Fruit fly (Drosophila melanogaster) whole organism, embryonic: ENCODE data around the gene CG16852.
A peak's percentile ranks its signal among the peaks of the same experiment; 100 is the strongest.

Source experiments
- BtbVII ChIP-seq: fragments of 200-800 bp; sonication (Bioruptor generic); optimal IDR thresholded peaks from 3 replicates; lab custom pipeline; 2017; ENCODE audit warnings: missing biosample characterization, mild to moderate bottlenecking, missing genetic modification characterization
- CG10366 ChIP-seq: fragments of 200-800 bp; sonication (Bioruptor generic); IDR thresholded peaks from 2 replicates; pipeline ENCODE4 v1.3.6; 2022; ENCODE audit warnings: missing biosample characterization, missing genetic modification characterization
- CG13123 ChIP-seq: fragments of 200-800 bp; sonication (Bioruptor generic); optimal IDR thresholded peaks from 2 replicates; lab custom pipeline; 2016; ENCODE audit warnings: missing biosample characterization, missing genetic modification characterization
- CG13894 ChIP-seq: fragments of 200-800 bp; sonication (Bioruptor generic); optimal IDR thresholded peaks from 3 replicates; lab custom pipeline; 2018; ENCODE audit warnings: missing biosample characterization, mild to moderate bottlenecking, missing genetic modification characterization, moderate library complexity
- CG15479 ChIP-seq: fragments of 200-800 bp; sonication (Bioruptor generic); optimal IDR thresholded peaks from 3 replicates; lab custom pipeline; 2019; ENCODE audit warnings: missing biosample characterization, mild to moderate bottlenecking, missing genetic modification characterization, moderate library complexity
- CG15514 ChIP-seq: fragments of 200-800 bp; sonication (Bioruptor generic); optimal IDR thresholded peaks from 3 replicates; lab custom pipeline; 2017; ENCODE audit warnings: missing biosample characterization, missing genetic modification characterization, mild to moderate bottlenecking, moderate library complexity, missing genetic modification reagents
- CG1647 ChIP-seq: fragments of 200-800 bp; sonication (Bioruptor generic); optimal IDR thresholded peaks from 3 replicates; lab custom pipeline; 2016; ENCODE audit warnings: missing biosample characterization, missing genetic modification characterization
- CG32532 ChIP-seq: fragments of 200-800 bp; sonication (Bioruptor generic); IDR thresholded peaks from 2 replicates; pipeline ENCODE4 v1.3.6; 2022; ENCODE audit warnings: missing biosample characterization, missing genetic modification characterization
- CG3407 ChIP-seq: fragments of 200-800 bp; sonication (Bioruptor generic); optimal IDR thresholded peaks from 2 replicates; lab custom pipeline; 2018; ENCODE audit warnings: missing biosample characterization, mild to moderate bottlenecking, missing genetic modification characterization
- CG3726 ChIP-seq: fragments of 200-800 bp; sonication (Bioruptor generic); IDR thresholded peaks from 3 replicates; pipeline ENCODE4, ENCODE4 v1.3.6; 2022; ENCODE audit warnings: missing biosample characterization, missing genetic modification characterization
- CG4617 ChIP-seq: fragments of 200-800 bp; sonication (Bioruptor generic); optimal IDR thresholded peaks from 3 replicates; lab custom pipeline; 2016; ENCODE audit warnings: missing biosample characterization, missing genetic modification characterization, borderline replicate concordance
- CG6272 ChIP-seq: fragments of 200-800 bp; sonication (Bioruptor generic); IDR thresholded peaks from 2 replicates; pipeline ENCODE4 v1.3.6; 2022; ENCODE audit warnings: missing biosample characterization, missing genetic modification characterization
- CG6813 ChIP-seq: fragments of 200-800 bp; sonication (Bioruptor generic); optimal IDR thresholded peaks from 2 replicates; lab custom pipeline; 2017; ENCODE audit warnings: missing biosample characterization, missing genetic modification characterization, mild to moderate bottlenecking, moderate library complexity, missing genetic modification reagents
- CG6854 ChIP-seq: fragments of 200-800 bp; sonication (Bioruptor generic); optimal IDR thresholded peaks from 3 replicates; lab custom pipeline; 2017; ENCODE audit warnings: missing biosample characterization, mild to moderate bottlenecking, missing genetic modification characterization
- CG7372 ChIP-seq: fragments of 200-800 bp; sonication (Bioruptor generic); IDR thresholded peaks from 2 replicates; pipeline ENCODE4 v1.3.6; 2022; ENCODE audit warnings: missing biosample characterization, missing genetic modification characterization
- CG7839 ChIP-seq: fragments of 200-800 bp; sonication (Bioruptor generic); optimal IDR thresholded peaks from 3 replicates; lab custom pipeline; 2018; ENCODE audit warnings: missing biosample characterization, mild to moderate bottlenecking, missing genetic modification characterization, moderate library complexity
- CG7963 ChIP-seq: fragments of 200-800 bp; sonication (Bioruptor generic); IDR thresholded peaks from 3 replicates; pipeline ENCODE4 v1.3.6; 2022; ENCODE audit warnings: missing biosample characterization, missing genetic modification characterization; ENCODE audit not compliant: partially characterized antibody
- CG8290 ChIP-seq, 3 experiments: fragments of 200-800 bp; sonication (Bioruptor generic); optimal IDR thresholded peaks; 2 replicates each; lab custom pipeline; 2016 to 2019; ENCODE audit warnings: missing biosample characterization in 3 of 3, missing genetic modification characterization in 3 of 3, mild to moderate bottlenecking in 2 of 3, moderate library complexity in 1 of 3
- CG9817 ChIP-seq: fragments of 200-800 bp; sonication (Bioruptor generic); optimal IDR thresholded peaks from 2 replicates; lab custom pipeline; 2018; ENCODE audit warnings: missing biosample characterization, mild to moderate bottlenecking, missing genetic modification characterization, moderate library complexity
- Dad ChIP-seq: fragments of 200-800 bp; sonication (Bioruptor generic); optimal IDR thresholded peaks from 3 replicates; lab custom pipeline; 2016; ENCODE audit warnings: missing biosample characterization, missing genetic modification characterization
- Deaf1 ChIP-seq: fragments of 200-800 bp; optimal IDR thresholded peaks from 3 replicates; lab custom pipeline; 2019; ENCODE audit warnings: missing biosample characterization, mild to moderate bottlenecking, missing genetic modification characterization, moderate library complexity
- Drgx ChIP-seq: fragments of 200-800 bp; sonication (Bioruptor generic); IDR thresholded peaks from 2 replicates; pipeline ENCODE4 v1.3.6; 2022; ENCODE audit warnings: missing biosample characterization, missing genetic modification characterization
- Eip74EF ChIP-seq, 2 experiments: fragments of 200-800 bp in 1 of 2; fragments of >200 bp in 1 of 2; sonication (Bioruptor generic) in 1 of 2; optimal IDR thresholded peaks; 2 replicates each; lab custom pipeline; 2017 to 2019; ENCODE audit warnings: missing biosample characterization in 2 of 2, missing genetic modification characterization in 2 of 2, mild to moderate bottlenecking in 1 of 2, moderate library complexity in 1 of 2
- MBD-R2 ChIP-seq: fragments of 200-800 bp; sonication (Bioruptor generic); IDR thresholded peaks from 2 replicates; pipeline ENCODE4 v1.3.6; 2022; ENCODE audit warnings: missing biosample characterization, missing genetic modification characterization
- NC2β ChIP-seq: fragments of 200-800 bp; sonication (Bioruptor generic); optimal IDR thresholded peaks from 2 replicates; lab custom pipeline; 2016; ENCODE audit warnings: missing biosample characterization, missing genetic modification characterization
- Rx ChIP-seq: fragments of 200-800 bp; sonication (Bioruptor generic); IDR thresholded peaks from 2 replicates; pipeline ENCODE4 v1.3.6; 2022; ENCODE audit warnings: missing biosample characterization, missing genetic modification characterization
- Side ChIP-seq: fragments of 200-800 bp; sonication (Bioruptor generic); optimal IDR thresholded peaks from 2 replicates; lab custom pipeline; 2016; ENCODE audit warnings: missing biosample characterization, missing genetic modification characterization
- Sry-β ChIP-seq: fragments of 200-800 bp; sonication (Bioruptor generic); optimal IDR thresholded peaks from 2 replicates; lab custom pipeline; 2018; ENCODE audit warnings: missing biosample characterization, mild to moderate bottlenecking, missing genetic modification characterization, moderate library complexity
- Xbp1 ChIP-seq: fragments of 200-800 bp; sonication (Bioruptor generic); optimal IDR thresholded peaks from 3 replicates; lab custom pipeline; 2016; ENCODE audit warnings: missing biosample characterization, mild to moderate bottlenecking, missing genetic modification characterization
- amos ChIP-seq: fragments of 200-800 bp; sonication (Bioruptor generic); IDR thresholded peaks from 2 replicates; pipeline ENCODE4 v1.3.6; 2022; ENCODE audit warnings: missing biosample characterization, missing genetic modification characterization; ENCODE audit not compliant: partially characterized antibody
- bbx ChIP-seq: fragments of 200-800 bp; sonication (Bioruptor generic); IDR thresholded peaks from 2 replicates; pipeline ENCODE4 v1.3.6; 2022; ENCODE audit warnings: missing biosample characterization, missing genetic modification characterization; ENCODE audit not compliant: partially characterized antibody
- ewg ChIP-seq: fragments of 200-800 bp; sonication (Bioruptor generic); optimal IDR thresholded peaks from 3 replicates; lab custom pipeline; 2017; ENCODE audit warnings: mild to moderate bottlenecking, missing biosample characterization, missing genetic modification reagents, missing genetic modification characterization
- fd64A ChIP-seq: fragments of 200-800 bp; sonication (Bioruptor generic); optimal IDR thresholded peaks from 3 replicates; lab custom pipeline; 2018; ENCODE audit warnings: missing biosample characterization, mild to moderate bottlenecking, missing genetic modification characterization
- gcm2 ChIP-seq: fragments of 200-800 bp; sonication (Bioruptor generic); optimal IDR thresholded peaks from 2 replicates; lab custom pipeline; 2016; ENCODE audit warnings: missing biosample characterization, missing genetic modification characterization
- hbn ChIP-seq: fragments of 200-800 bp; sonication (Bioruptor generic); IDR thresholded peaks from 2 replicates; pipeline ENCODE4 v1.3.6; 2022; ENCODE audit warnings: missing biosample characterization, missing genetic modification characterization; ENCODE audit not compliant: partially characterized antibody
- lilli ChIP-seq: fragments of 200-800 bp; sonication (Bioruptor generic); optimal IDR thresholded peaks from 3 replicates; lab custom pipeline; 2016; ENCODE audit warnings: missing biosample characterization, missing genetic modification characterization
- nmo ChIP-seq: fragments of 200-800 bp; sonication (Bioruptor generic); optimal IDR thresholded peaks from 2 replicates; lab custom pipeline; 2018; ENCODE audit warnings: missing biosample characterization, mild to moderate bottlenecking, missing genetic modification characterization, moderate library complexity
- pb ChIP-seq: fragments of 200-800 bp; sonication (Bioruptor generic); optimal IDR thresholded peaks from 3 replicates; lab custom pipeline; 2016; ENCODE audit warnings: missing biosample characterization, missing genetic modification characterization
- pzg ChIP-seq: fragments of 200-800 bp; sonication (Bioruptor generic); optimal IDR thresholded peaks from 3 replicates; lab custom pipeline; 2018; ENCODE audit warnings: missing biosample characterization, mild to moderate bottlenecking, missing genetic modification characterization, moderate library complexity
- row ChIP-seq: fragments of 200-800 bp; sonication (Bioruptor generic); IDR thresholded peaks from 3 replicates; pipeline ENCODE4 v1.3.6; 2022; ENCODE audit warnings: missing biosample characterization, missing genetic modification characterization
- sqz ChIP-seq: fragments of 200-800 bp; sonication (Bioruptor generic); optimal IDR thresholded peaks from 3 replicates; lab custom pipeline; 2018; ENCODE audit warnings: missing biosample characterization, mild to moderate bottlenecking, missing genetic modification characterization
- stwl ChIP-seq: fragments of 200-800 bp; sonication (Bioruptor generic); optimal IDR thresholded peaks from 3 replicates; lab custom pipeline; 2018; ENCODE audit warnings: missing biosample characterization, mild to moderate bottlenecking, missing genetic modification characterization, moderate library complexity
- tll ChIP-seq, 2 experiments: fragments of 200-800 bp in 1 of 2; fragments of >200 bp in 1 of 2; sonication (Bioruptor generic) in 1 of 2; optimal IDR thresholded peaks; 2 replicates each; lab custom pipeline; 2017 to 2019; ENCODE audit warnings: missing biosample characterization in 2 of 2, missing genetic modification characterization in 2 of 2, mild to moderate bottlenecking in 1 of 2, moderate library complexity in 1 of 2

The CG16852 gene

dm6 chr2L:13548786-13549780, 8.5 kb downstream of the CG16852 start, which contains the start of gene B4 (continued):
- TF ChIP-seq gcm2 (GFP tag; lab: Kevin White, UChicago) (peak; percentile 30), CG3726 (GFP tag; lab: Robert Waterston, UW) (no peak; the same call in 2 of the 3 replicates), CG7372 (GFP tag; lab: Robert Waterston, UW) (no peak), row (GFP tag; lab: Robert Waterston, UW) (no peak; the same call in 2 of the 3 replicates)

DNA sequence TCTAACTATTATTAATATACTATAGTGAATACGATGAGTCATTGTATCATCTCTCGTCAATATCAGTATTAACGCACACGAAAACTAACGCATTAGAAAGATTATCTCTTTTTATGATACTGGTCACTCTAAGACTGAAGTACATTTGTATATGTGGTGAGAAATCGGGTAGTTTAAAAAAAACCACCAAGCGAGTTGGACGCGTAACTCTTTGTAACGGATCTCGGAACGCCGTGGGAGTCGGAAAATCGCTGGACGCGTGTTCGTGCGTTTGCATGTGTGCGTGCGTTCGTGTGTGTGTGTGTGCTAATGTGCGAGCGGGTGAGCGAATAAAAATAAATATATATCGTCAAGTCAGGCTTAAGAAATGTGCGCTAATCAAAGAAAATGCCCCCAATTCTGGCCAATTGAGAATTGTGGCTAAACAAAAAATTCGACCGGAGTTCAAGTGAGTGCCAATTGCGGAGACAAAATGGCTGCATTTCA, 9.5 kb downstream of the CG16852 start, which contains the start of gene kuz:
Gene kuz (plus strand): TSS at position 167 of the 486 bp plus-strand sequence.
- TF ChIP-seq Drgx (GFP tag; lab: Robert Waterston, UW), result peak; percentile 46; the same call in 1 of the 2 replicates
- TF ChIP-seq CG10366 (GFP tag; lab: Robert Waterston, UW), result peak; percentile 30
- TF ChIP-seq CG4617, result peak; percentile 3
- TF ChIP-seq CG6813 (GFP tag; lab: Kevin White, UChicago), result peak; percentile 17
- peak; percentile 99 for TF ChIP-seq sqz (GFP tag; lab: Kevin White, UChicago)
- peak; percentile 17 for TF ChIP-seq nmo (GFP tag; lab: Kevin White, UChicago)
- TF ChIP-seq amos (GFP tag; lab: Robert Waterston, UW), result peak; percentile 62; the same call in 1 of the 2 replicates
- TF ChIP-seq CG15479 (GFP tag; lab: Kevin White, UChicago), result peak; percentile 0
- TF ChIP-seq Xbp1 (GFP tag; lab: Kevin White, UChicago), result peak; percentile 13
- no peak for TF ChIP-seq Sry-β (GFP tag; lab: Kevin White, UChicago)
- peak; percentile 39 for TF ChIP-seq fd64A
- peak; percentile 56 for TF ChIP-seq Side
- TF ChIP-seq CG32532 (GFP tag; lab: Robert Waterston, UW), result peak; percentile 44
- peak; percentile 12 for TF ChIP-seq ewg
- no peak for TF ChIP-seq CG6272 (GFP tag; lab: Robert Waterston, UW)
- TF ChIP-seq CG7839, result peak; percentile 24
- TF ChIP-seq CG13894 (tag; lab: Kevin White, UChicago), result peak; percentile 82
- peak; percentile 34 for TF ChIP-seq lilli (GFP tag; lab: Kevin White, UChicago)
- TF ChIP-seq CG3407 (GFP tag; lab: Kevin White, UChicago), result no peak
- TF ChIP-seq hbn (GFP tag; lab: Robert Waterston, UW), result no peak; the same call in none of the 2 replicates
- TF ChIP-seq CG7963 (GFP tag; lab: Robert Waterston, UW), result 0 out of 3 replicates have a peak, but pooled peaks have one; percentile 56
- TF ChIP-seq CG8290 (GFP tag; optimal IDR thresholded peaks at IDR 0.05; lab: Kevin White, UChicago), result peak; percentile 31
- TF ChIP-seq CG8290 (tag; optimal IDR thresholded peaks at IDR 0.05; lab: Kevin White, UChicago), result peak in 1 of 2 experiments; percentile 78
- peak; percentile 37 for TF ChIP-seq stwl (tag; lab: Kevin White, UChicago)
- TF ChIP-seq CG15514, result peak; percentile 19
- TF ChIP-seq CG6854 (GFP tag; lab: Kevin White, UChicago), result peak; percentile 38
- TF ChIP-seq Dad (GFP tag; lab: Kevin White, UChicago), result peak; percentile 19
- TF ChIP-seq BtbVII (GFP tag; lab: Kevin White, UChicago), result peak; percentile 28
- TF ChIP-seq pzg, result peak; percentile 59
- TF ChIP-seq Eip74EF (GFP tag; optimal IDR thresholded peaks at IDR 0.05; lab: Kevin White, UChicago), result peak in 1 of 2 experiments; percentile 18
- TF ChIP-seq CG13123 (GFP tag; lab: Kevin White, UChicago), result no peak
- peak; percentile 4 for TF ChIP-seq CG1647
- TF ChIP-seq Deaf1, result peak; percentile 86
- peak; percentile 38; the same call in 1 of the 2 replicates for TF ChIP-seq MBD-R2
- TF ChIP-seq bbx (GFP tag; lab: Robert Waterston, UW), result peak; percentile 83
- no peak for TF ChIP-seq pb (GFP tag; lab: Kevin White, UChicago)
- no peak for TF ChIP-seq Rx (GFP tag; lab: Robert Waterston, UW)
- peak; percentile 18 for TF ChIP-seq CG9817
- peak in 1 of 2 experiments; percentile 13 for TF ChIP-seq tll (GFP tag; optimal IDR thresholded peaks at IDR 0.05; lab: Kevin White, UChicago)
- TF ChIP-seq NC2β (GFP tag; lab: Kevin White, UChicago), result peak; percentile 24
